Fruit fly (Drosophila melanogaster) whole organism, embryonic: ENCODE data around the gene Sfp23F.

ENCODE experiments used
- Atf6 ChIP-seq: fragments of 200-800 bp; sonication (Bioruptor generic); IDR thresholded peaks from 2 replicates; pipeline ENCODE4 v1.3.6; 2022; ENCODE audit warnings: missing biosample characterization, missing genetic modification characterization
- CG10267 ChIP-seq: fragments of 200-800 bp; sonication (Bioruptor generic); optimal IDR thresholded peaks from 2 replicates; lab custom pipeline; 2018; ENCODE audit warnings: missing biosample characterization, mild to moderate bottlenecking, missing genetic modification characterization, moderate library complexity
- CG10274 ChIP-seq: fragments of 200-800 bp; sonication (Bioruptor generic); optimal IDR thresholded peaks from 3 replicates; lab custom pipeline; 2017; ENCODE audit warnings: missing biosample characterization, mild to moderate bottlenecking, missing genetic modification characterization
- CG11093 ChIP-seq: fragments of 200-800 bp; sonication (Bioruptor generic); IDR thresholded peaks from 3 replicates; pipeline ENCODE4 v1.3.6; 2022; ENCODE audit warnings: missing biosample characterization, missing genetic modification characterization
- CG11398 ChIP-seq: fragments of 200-800 bp; sonication (Bioruptor generic); optimal IDR thresholded peaks from 2 replicates; lab custom pipeline; 2016; ENCODE audit warnings: missing biosample characterization, missing genetic modification characterization
- CG11723 ChIP-seq: fragments of 200-800 bp; sonication (Bioruptor generic); optimal IDR thresholded peaks from 2 replicates; lab custom pipeline; 2017; ENCODE audit warnings: missing biosample characterization, mild to moderate bottlenecking, missing genetic modification characterization
- CG12236 ChIP-seq: fragments of 200-800 bp; sonication (Bioruptor generic); optimal IDR thresholded peaks from 2 replicates; lab custom pipeline; 2016; ENCODE audit warnings: missing biosample characterization, missing genetic modification characterization
- CG1233 ChIP-seq: fragments of 200-800 bp; sonication (Bioruptor generic); optimal IDR thresholded peaks from 4 replicates; lab custom pipeline; 2018; ENCODE audit warnings: missing biosample characterization, mild to moderate bottlenecking, missing genetic modification characterization
- CG14014 ChIP-seq: fragments of 200-800 bp; sonication (Bioruptor generic); IDR thresholded peaks from 2 replicates; pipeline ENCODE4 v1.3.6; 2022; ENCODE audit warnings: missing biosample characterization, missing genetic modification characterization
- CG14441 ChIP-seq: fragments of 200-800 bp; sonication (Bioruptor generic); IDR thresholded peaks from 2 replicates; pipeline ENCODE4 v1.3.6; 2022; ENCODE audit warnings: missing biosample characterization, missing genetic modification characterization
- CG14710 ChIP-seq: fragments of 200-800 bp; sonication (Bioruptor generic); optimal IDR thresholded peaks from 3 replicates; lab custom pipeline; 2019; ENCODE audit warnings: missing biosample characterization, mild to moderate bottlenecking, missing genetic modification characterization, moderate library complexity
- CG14965 ChIP-seq: fragments of 200-800 bp; sonication (Bioruptor generic); optimal IDR thresholded peaks from 2 replicates; lab custom pipeline; 2016; ENCODE audit warnings: missing biosample characterization, missing genetic modification characterization, borderline replicate concordance
- CG15073 ChIP-seq: fragments of 200-800 bp; sonication (Bioruptor generic); optimal IDR thresholded peaks from 2 replicates; lab custom pipeline; 2016; ENCODE audit warnings: missing biosample characterization, missing genetic modification characterization
- CG15479 ChIP-seq: fragments of 200-800 bp; sonication (Bioruptor generic); optimal IDR thresholded peaks from 3 replicates; lab custom pipeline; 2019; ENCODE audit warnings: missing biosample characterization, mild to moderate bottlenecking, missing genetic modification characterization, moderate library complexity
- CG17385 ChIP-seq: fragments of 200-800 bp; sonication (Bioruptor generic); optimal IDR thresholded peaks from 3 replicates; lab custom pipeline; 2018; ENCODE audit warnings: missing biosample characterization, mild to moderate bottlenecking, missing genetic modification characterization
- CG30020 ChIP-seq: fragments of 200-800 bp; optimal IDR thresholded peaks from 2 replicates; lab custom pipeline; 2019; ENCODE audit warnings: missing biosample characterization, mild to moderate bottlenecking, missing genetic modification characterization, moderate library complexity
- CG3065 ChIP-seq: fragments of 200-800 bp; sonication (Bioruptor generic); optimal IDR thresholded peaks from 2 replicates; lab custom pipeline; 2016; ENCODE audit warnings: missing biosample characterization, missing genetic modification characterization
- CG32532 ChIP-seq: fragments of 200-800 bp; sonication (Bioruptor generic); IDR thresholded peaks from 2 replicates; pipeline ENCODE4 v1.3.6; 2022; ENCODE audit warnings: missing biosample characterization, missing genetic modification characterization
- CG33213 ChIP-seq: fragments of 200-800 bp; sonication (Bioruptor generic); optimal IDR thresholded peaks from 3 replicates; lab custom pipeline; 2016; ENCODE audit warnings: missing biosample characterization, missing genetic modification characterization
- CG4617 ChIP-seq: fragments of 200-800 bp; sonication (Bioruptor generic); optimal IDR thresholded peaks from 3 replicates; lab custom pipeline; 2016; ENCODE audit warnings: missing biosample characterization, missing genetic modification characterization, borderline replicate concordance
- CG6175 ChIP-seq: fragments of 200-800 bp; sonication (Bioruptor generic); IDR thresholded peaks from 3 replicates; pipeline ENCODE4 v1.3.6; 2022; ENCODE audit warnings: missing biosample characterization, missing genetic modification characterization
- CG6254 ChIP-seq: fragments of 200-800 bp; sonication (Bioruptor generic); optimal IDR thresholded peaks from 3 replicates; lab custom pipeline; 2017; ENCODE audit warnings: mild to moderate bottlenecking, missing biosample characterization, missing genetic modification reagents, missing genetic modification characterization
- CG6813 ChIP-seq: fragments of 200-800 bp; sonication (Bioruptor generic); optimal IDR thresholded peaks from 2 replicates; lab custom pipeline; 2017; ENCODE audit warnings: missing biosample characterization, missing genetic modification characterization, mild to moderate bottlenecking, moderate library complexity, missing genetic modification reagents
- CG8944 ChIP-seq: fragments of 200-800 bp; sonication (Bioruptor generic); optimal IDR thresholded peaks from 3 replicates; lab custom pipeline; 2016; ENCODE audit warnings: missing biosample characterization, missing genetic modification characterization
- CrebB ChIP-seq: fragments of 200-800 bp; sonication (Bioruptor generic); optimal IDR thresholded peaks from 3 replicates; lab custom pipeline; 2018; ENCODE audit warnings: missing biosample characterization, mild to moderate bottlenecking, missing genetic modification characterization
- Dbx ChIP-seq: fragments of 200-800 bp; sonication (Bioruptor generic); IDR thresholded peaks from 3 replicates; pipeline ENCODE4 v1.3.6; 2022; ENCODE audit warnings: missing biosample characterization, missing genetic modification characterization
- Eip74EF ChIP-seq, 2 experiments: fragments of 200-800 bp in 1 of 2; fragments of >200 bp in 1 of 2; sonication (Bioruptor generic) in 1 of 2; optimal IDR thresholded peaks; 2 replicates each; lab custom pipeline; 2017 to 2019; ENCODE audit warnings: missing biosample characterization in 2 of 2, missing genetic modification characterization in 2 of 2, mild to moderate bottlenecking in 1 of 2, moderate library complexity in 1 of 2
- H2.0 ChIP-seq: fragments of 200-800 bp; sonication (Bioruptor generic); IDR thresholded peaks from 2 replicates; pipeline ENCODE4 v1.3.6; 2022; ENCODE audit warnings: missing biosample characterization, missing genetic modification characterization
- HHEX ChIP-seq: fragments of 200-800 bp; sonication (Bioruptor generic); optimal IDR thresholded peaks from 3 replicates; lab custom pipeline; 2017; ENCODE audit warnings: missing biosample characterization, mild to moderate bottlenecking, missing genetic modification characterization, missing genetic modification reagents
- HLH54F ChIP-seq: fragments of 200-800 bp; sonication (Bioruptor generic); optimal IDR thresholded peaks from 3 replicates; lab custom pipeline; 2016; ENCODE audit warnings: missing biosample characterization, missing genetic modification characterization
- HmgZ ChIP-seq: fragments of 200-800 bp; sonication (Bioruptor generic); optimal IDR thresholded peaks from 2 replicates; lab custom pipeline; 2018; ENCODE audit warnings: missing biosample characterization, mild to moderate bottlenecking, missing genetic modification characterization
- Hr39 ChIP-seq: fragments of >200 bp; optimal IDR thresholded peaks from 2 replicates; lab custom pipeline; 2017
- Lim3 ChIP-seq: fragments of 200-800 bp; sonication (Bioruptor generic); IDR thresholded peaks from 2 replicates; pipeline ENCODE4 v1.3.6; 2022; ENCODE audit warnings: missing biosample characterization, missing genetic modification characterization
- Mrtf ChIP-seq: fragments of 200-800 bp; sonication (Bioruptor generic); IDR thresholded peaks from 3 replicates; pipeline ENCODE4 v1.3.6; 2022; ENCODE audit warnings: missing biosample characterization, missing genetic modification characterization
- Nf-YB ChIP-seq: fragments of 200-800 bp; sonication (Bioruptor generic); optimal IDR thresholded peaks from 3 replicates; lab custom pipeline; 2019; ENCODE audit warnings: missing biosample characterization, mild to moderate bottlenecking, missing genetic modification characterization, moderate library complexity
- Ptx1 ChIP-seq: fragments of 200-800 bp; sonication (Bioruptor generic); IDR thresholded peaks from 2 replicates; pipeline ENCODE4 v1.3.6; 2022; ENCODE audit warnings: missing biosample characterization, missing genetic modification characterization
- Six4 ChIP-seq: fragments of 200-800 bp; sonication (Bioruptor generic); optimal IDR thresholded peaks from 2 replicates; lab custom pipeline; 2016; ENCODE audit warnings: missing biosample characterization, missing genetic modification characterization
- Sry-β ChIP-seq: fragments of 200-800 bp; sonication (Bioruptor generic); optimal IDR thresholded peaks from 2 replicates; lab custom pipeline; 2018; ENCODE audit warnings: missing biosample characterization, mild to moderate bottlenecking, missing genetic modification characterization, moderate library complexity
- bab2 ChIP-seq: fragments of 200-800 bp; sonication (Bioruptor generic); optimal IDR thresholded peaks from 2 replicates; lab custom pipeline; 2016; ENCODE audit warnings: missing biosample characterization, missing genetic modification characterization
- caup ChIP-seq: fragments of 200-800 bp; sonication (Bioruptor generic); optimal IDR thresholded peaks from 3 replicates; lab custom pipeline; 2017; ENCODE audit warnings: missing biosample characterization, mild to moderate bottlenecking, missing genetic modification characterization, moderate library complexity; ENCODE audit not compliant: severe bottlenecking
- corto ChIP-seq: fragments of 200-800 bp; sonication (Bioruptor generic); optimal IDR thresholded peaks from 2 replicates; lab custom pipeline; 2016; ENCODE audit warnings: missing biosample characterization, mild to moderate bottlenecking, missing genetic modification characterization, moderate library complexity
- hkb ChIP-seq, 2 experiments: fragments of 200-800 bp in 1 of 2; fragments of >200 bp in 1 of 2; sonication (Bioruptor generic) in 1 of 2; IDR thresholded peaks in 1 of 2; optimal IDR thresholded peaks in 1 of 2; 2 replicates each; pipeline versions ENCODE4 v1.3.6 to Lab custom; 2017 to 2022; ENCODE audit warnings: missing biosample characterization in 1 of 2, missing genetic modification characterization in 1 of 2
- prd ChIP-seq, 3 experiments: fragments of >200 bp in 2 of 3; fragments of 200-800 bp in 1 of 3; sonication (Bioruptor generic) in 1 of 3; optimal IDR thresholded peaks in 2 of 3; IDR thresholded peaks in 1 of 3; 2 replicates in 2 of 3; 3 replicates in 1 of 3; pipeline versions ENCODE4 v1.3.6 to Lab custom; 2017 to 2022; ENCODE audit warnings: missing biosample characterization in 1 of 3, missing genetic modification characterization in 1 of 3
- run ChIP-seq: fragments of 200-800 bp; sonication (Bioruptor generic); optimal IDR thresholded peaks from 3 replicates; lab custom pipeline; 2018; ENCODE audit warnings: missing biosample characterization, mild to moderate bottlenecking, missing genetic modification characterization
- scrt ChIP-seq: fragments of 200-800 bp; sonication (Bioruptor generic); optimal IDR thresholded peaks from 2 replicates; lab custom pipeline; 2018; ENCODE audit warnings: missing biosample characterization, mild to moderate bottlenecking, missing genetic modification characterization, moderate library complexity
- tup ChIP-seq: fragments of 200-800 bp; sonication (Bioruptor generic); optimal IDR thresholded peaks from 2 replicates; lab custom pipeline; 2016; ENCODE audit warnings: missing biosample characterization, mild to moderate bottlenecking, missing genetic modification characterization, moderate library complexity
- vnd ChIP-seq: fragments of 200-800 bp; sonication (Bioruptor generic); IDR thresholded peaks from 3 replicates; pipeline ENCODE4 v1.3.6; 2022; ENCODE audit warnings: missing biosample characterization, missing genetic modification characterization; ENCODE audit not compliant: partially characterized antibody
- yki ChIP-seq: fragments of >200 bp; optimal IDR thresholded peaks from 3 replicates; lab custom pipeline; 2018

Gene Sfp23F

DNA sequence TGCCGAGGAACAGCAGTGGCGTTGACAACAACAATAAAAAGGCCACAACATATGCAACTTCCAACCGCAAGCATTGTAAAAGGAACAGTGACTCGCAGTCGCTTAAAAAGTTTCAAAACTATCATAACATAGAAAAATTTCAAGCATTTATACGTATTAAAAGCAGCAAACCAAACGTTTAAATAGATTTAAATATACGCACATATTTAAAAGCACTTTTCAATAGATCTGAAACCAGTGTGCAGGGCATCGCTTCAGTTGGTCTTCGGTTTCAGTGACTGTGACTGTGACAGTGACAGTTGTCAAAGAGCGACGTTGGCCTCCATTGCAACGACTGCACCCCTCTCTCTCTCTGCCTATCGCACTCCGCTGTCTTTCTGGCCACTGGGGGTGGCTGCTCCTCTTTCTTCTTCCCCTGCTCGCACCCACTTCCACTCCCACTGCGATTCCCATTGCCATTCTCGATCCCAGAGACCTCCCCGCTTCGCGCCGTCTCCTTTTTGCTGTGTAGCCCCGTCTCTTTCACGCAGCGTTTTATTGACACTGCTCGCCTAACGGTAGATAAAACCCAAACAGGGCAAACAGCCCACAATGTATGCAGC is 39.3 kb downstream of the Sfp23F start (continued):
- TF ChIP-seq CG30020 (tag; lab: Kevin White, UChicago): no peak
- TF ChIP-seq Atf6 (GFP tag; lab: Robert Waterston, UW): peak; percentile 48; the same call in 1 of the 2 replicates
- TF ChIP-seq CG14441 (GFP tag; lab: Robert Waterston, UW): peak; percentile 92
- no peak for TF ChIP-seq yki (lab: Kevin White, UChicago)
- TF ChIP-seq corto (GFP tag; lab: Kevin White, UChicago): peak; percentile 42
- peak; percentile 60 for TF ChIP-seq CG8944 (GFP tag; lab: Kevin White, UChicago)
- no peak for TF ChIP-seq CG14965
- TF ChIP-seq CG3065: no peak
- no peak for TF ChIP-seq CG15073
- no peak for TF ChIP-seq prd (optimal IDR thresholded peaks at IDR 0.05; lab: Kevin White, UChicago)
- peak; percentile 93 for TF ChIP-seq prd (GFP tag; IDR thresholded peaks at IDR 0.05; lab: Robert Waterston, UW)
- peak; percentile 71 for TF ChIP-seq Lim3 (GFP tag; lab: Robert Waterston, UW)
- 0 out of 3 replicates have a peak, but pooled peaks have one; percentile 57 for TF ChIP-seq CG6175 (GFP tag; lab: Robert Waterston, UW)
- peak; percentile 42 for TF ChIP-seq CG12236
- TF ChIP-seq vnd (GFP tag; lab: Robert Waterston, UW): peak; percentile 44; the same call in 2 of the 3 replicates
- TF ChIP-seq CG15479 (GFP tag; lab: Kevin White, UChicago): no peak
- TF ChIP-seq HLH54F: peak; percentile 18
- peak; percentile 52 for TF ChIP-seq CG33213 (GFP tag; lab: Kevin White, UChicago)
- no peak for TF ChIP-seq tup (GFP tag; lab: Kevin White, UChicago)
- no peak for TF ChIP-seq Hr39 (lab: Kevin White, UChicago)
- peak; percentile 40 for TF ChIP-seq CG32532 (GFP tag; lab: Robert Waterston, UW)
- TF ChIP-seq Sry-β: peak; percentile 39
- no peak for TF ChIP-seq hkb (optimal IDR thresholded peaks at IDR 0.05; lab: Kevin White, UChicago)
- peak; percentile 91 for TF ChIP-seq hkb (GFP tag; IDR thresholded peaks at IDR 0.05; lab: Robert Waterston, UW)
- no peak for TF ChIP-seq Dbx
- TF ChIP-seq run (tag; lab: Kevin White, UChicago): peak; percentile 81
- TF ChIP-seq CG17385 (GFP tag; lab: Kevin White, UChicago): peak; percentile 80
- TF ChIP-seq CG10267 (tag; lab: Kevin White, UChicago): peak; percentile 76
- peak; percentile 88 for TF ChIP-seq Ptx1
- peak; percentile 85 for TF ChIP-seq H2.0 (GFP tag; lab: Robert Waterston, UW)
- TF ChIP-seq CrebB: peak; percentile 37
- no peak for TF ChIP-seq HmgZ
- peak; percentile 19 for TF ChIP-seq Nf-YB (GFP tag; lab: Kevin White, UChicago)
- TF ChIP-seq Eip74EF (GFP tag; optimal IDR thresholded peaks at IDR 0.05; lab: Kevin White, UChicago): peak in 1 of 2 experiments; percentile 75
- TF ChIP-seq HHEX (GFP tag; lab: Kevin White, UChicago): peak; percentile 61
- TF ChIP-seq Mrtf (GFP tag; lab: Robert Waterston, UW): peak; percentile 75
- peak; percentile 12 for TF ChIP-seq caup (GFP tag; lab: Kevin White, UChicago)
- peak; percentile 2 for TF ChIP-seq CG11398 (GFP tag; lab: Kevin White, UChicago)
- TF ChIP-seq CG1233 (GFP tag; lab: Kevin White, UChicago): peak; percentile 75
- TF ChIP-seq CG14710 (tag; lab: Kevin White, UChicago): peak; percentile 66
- TF ChIP-seq CG10274: peak; percentile 6
- peak; percentile 79 for TF ChIP-seq CG6254 (GFP tag; lab: Kevin White, UChicago)
- peak; percentile 82 for TF ChIP-seq CG11093 (GFP tag; lab: Robert Waterston, UW)
- peak; percentile 53 for TF ChIP-seq scrt (GFP tag; lab: Kevin White, UChicago)
- TF ChIP-seq CG6813 (GFP tag; lab: Kevin White, UChicago): peak; percentile 60
- TF ChIP-seq CG4617 (GFP tag; lab: Kevin White, UChicago): no peak
- peak; percentile 53 for TF ChIP-seq bab2 (GFP tag; lab: Kevin White, UChicago)
- TF ChIP-seq CG14014 (GFP tag; lab: Robert Waterston, UW): peak; percentile 73; the same call in 1 of the 2 replicates
- peak; percentile 69 for TF ChIP-seq Six4 (GFP tag; lab: Kevin White, UChicago)
- TF ChIP-seq CG11723: peak; percentile 70
